Worm (Caenorhabditis elegans): ENCODE results near the gene lips-9.
A peak's percentile ranks its signal among the peaks of the same experiment; 100 is the strongest.

The lips-9 gene

ce11 chrII:12901025-12901424, 34.1 kb downstream of the lips-9 start, which contains the start of gene clec-65:
clec-65 (plus strand) TSS chrII:12901325.
- no peak for TF ChIP-seq F26F4.8 (GFP tag; conservative IDR thresholded peaks at IDR 0.05)
- no peak for TF ChIP-seq R02D3.7 (tag; optimal IDR thresholded peaks at IDR 0.05)
- no peak for TF ChIP-seq dmd-9 (GFP tag; IDR thresholded peaks at IDR 0.05)
- TF ChIP-seq dmd-6 (GFP tag; IDR thresholded peaks at IDR 0.05): peak; percentile 12; the same call in 1 of the 2 replicates
- TF ChIP-seq tra-1 (GFP tag; IDR thresholded peaks at IDR 0.05): no peak
- TF ChIP-seq ztf-7 (tag; optimal IDR thresholded peaks at IDR 0.05): no peak
- TF ChIP-seq set-16 (GFP tag; IDR thresholded peaks at IDR 0.05): no peak
- TF ChIP-seq mes-2 (tag; optimal IDR thresholded peaks at IDR 0.05; ENCODE audit: poor library complexity, severe bottlenecking): no peak
- no peak for TF ChIP-seq zfp-2 (tag; optimal IDR thresholded peaks at IDR 0.05)
- TF ChIP-seq arid-1 (GFP tag; conservative IDR thresholded peaks at IDR 0.05): no peak
- TF ChIP-seq dve-1 (tag; optimal IDR thresholded peaks at IDR 0.05; ENCODE audit: insufficient read depth): no peak
- peak; percentile 39 for TF ChIP-seq nhr-28 (tag; optimal IDR thresholded peaks at IDR 0.05)
- TF ChIP-seq lir-3 (tag; optimal IDR thresholded peaks at IDR 0.05): no peak
- TF ChIP-seq Y75B8A.6 (GFP tag; IDR thresholded peaks at IDR 0.05): no peak
- TF ChIP-seq hlh-11 (tag; optimal IDR thresholded peaks at IDR 0.05): peak; percentile 2
- no peak for TF ChIP-seq saeg-2 (GFP tag; IDR thresholded peaks at IDR 0.05)
- TF ChIP-seq nhr-10 (tag; optimal IDR thresholded peaks at IDR 0.05): no peak
- TF ChIP-seq egl-43 (GFP tag; IDR thresholded peaks at IDR 0.05): no peak
- no peak for TF ChIP-seq hif-1 (tag; optimal IDR thresholded peaks at IDR 0.05)
- no peak for TF ChIP-seq daf-16 (GFP tag; optimal IDR thresholded peaks at IDR 0.05)
- no peak for TF ChIP-seq daf-16 (tag; optimal IDR thresholded peaks at IDR 0.05)
- no peak for TF ChIP-seq cey-2 (tag; optimal IDR thresholded peaks at IDR 0.05; ENCODE audit: borderline replicate concordance, insufficient read depth)
- no peak for TF ChIP-seq ces-1 (GFP tag; optimal IDR thresholded peaks at IDR 0.05)
- TF ChIP-seq F37D6.2 (tag; optimal IDR thresholded peaks at IDR 0.05): no peak
- TF ChIP-seq unc-39 (tag; optimal IDR thresholded peaks at IDR 0.05): no peak
- TF ChIP-seq tag-97 (GFP tag; IDR thresholded peaks at IDR 0.05): no peak
- peak; percentile 47 for TF ChIP-seq pqm-1 (tag; optimal IDR thresholded peaks at IDR 0.05)
- TF ChIP-seq dpl-1 (GFP tag; optimal IDR thresholded peaks at IDR 0.05): no peak

DNA sequence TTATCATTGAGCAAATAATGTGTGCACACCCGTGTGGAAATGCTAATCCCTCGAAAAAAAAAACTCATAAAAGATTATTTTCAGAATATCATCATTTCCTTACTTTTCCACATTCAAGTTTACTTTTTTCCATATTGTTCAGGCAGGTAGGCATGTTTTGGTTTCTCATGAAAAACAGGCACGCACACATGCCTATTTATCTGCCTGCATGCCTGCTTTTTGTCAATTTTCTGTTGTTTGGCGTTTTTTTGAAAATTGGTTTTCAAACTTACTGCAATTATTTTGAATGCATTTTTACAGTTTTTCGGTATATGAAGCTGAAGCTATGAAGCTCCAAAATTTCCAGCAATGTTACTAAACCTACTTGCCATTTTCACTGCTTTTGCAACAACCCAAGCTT, 37.2 kb downstream of the lips-9 start, which contains the start of gene clec-64:
clec-64 (plus strand) TSS at position 301 of the 400 bp plus-strand sequence.
- TF ChIP-seq unc-130 (GFP tag; optimal IDR thresholded peaks at IDR 0.05) (no peak), gei-8 (GFP tag; optimal IDR thresholded peaks at IDR 0.05) (no peak), rbr-2 (tag; optimal IDR thresholded peaks at IDR 0.05) (no peak), nhr-48 (tag; optimal IDR thresholded peaks at IDR 0.05) (no peak), dmd-8 (GFP tag; IDR thresholded peaks at IDR 0.05) (no peak), set-16 (GFP tag; IDR thresholded peaks at IDR 0.05) (no peak)

DNA sequence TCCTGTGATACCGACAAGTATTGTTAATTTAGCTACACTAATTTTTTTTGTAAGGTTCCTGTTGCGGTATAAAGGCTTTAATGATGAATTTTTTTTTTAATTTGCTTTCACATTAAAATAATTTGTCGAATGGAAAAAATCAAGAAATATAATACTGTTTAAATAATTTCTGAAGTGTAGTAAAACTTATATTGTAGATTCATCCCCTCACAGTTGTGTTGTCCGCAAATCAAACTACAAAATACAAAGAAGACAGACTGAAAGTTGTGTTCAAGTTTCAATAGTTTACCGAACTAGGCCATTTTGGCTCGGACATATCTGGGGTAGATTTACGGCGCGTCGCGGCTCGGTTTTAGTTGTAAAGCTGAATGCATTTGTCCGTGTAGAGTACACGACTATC, 37.8 kb downstream of the lips-9 start:
- TF ChIP-seq mes-2 (tag; optimal IDR thresholded peaks at IDR 0.05; ENCODE audit: poor library complexity, severe bottlenecking): peak; percentile 2
- TF ChIP-seq lin-15B (tag; optimal IDR thresholded peaks at IDR 0.05): no peak
- peak; percentile 42 for TF ChIP-seq nhr-77 (tag; optimal IDR thresholded peaks at IDR 0.05)
- TF ChIP-seq aha-1 (tag): peak; percentile 93

- TF ChIP-seq zfp-2 (tag; optimal IDR thresholded peaks at IDR 0.05) (no peak), set-16 (GFP tag; IDR thresholded peaks at IDR 0.05) (peak; percentile 56), ctbp-1 (GFP tag; IDR thresholded peaks at IDR 0.05) (no peak), nhr-11 (tag; optimal IDR thresholded peaks at IDR 0.05) (no peak)
Measured at ce11 chrII:12896666-12897065, 38.5 kb downstream of the lips-9 start.
